Worm (Caenorhabditis elegans): ENCODE measurements around the gene arg-1.

DNA sequence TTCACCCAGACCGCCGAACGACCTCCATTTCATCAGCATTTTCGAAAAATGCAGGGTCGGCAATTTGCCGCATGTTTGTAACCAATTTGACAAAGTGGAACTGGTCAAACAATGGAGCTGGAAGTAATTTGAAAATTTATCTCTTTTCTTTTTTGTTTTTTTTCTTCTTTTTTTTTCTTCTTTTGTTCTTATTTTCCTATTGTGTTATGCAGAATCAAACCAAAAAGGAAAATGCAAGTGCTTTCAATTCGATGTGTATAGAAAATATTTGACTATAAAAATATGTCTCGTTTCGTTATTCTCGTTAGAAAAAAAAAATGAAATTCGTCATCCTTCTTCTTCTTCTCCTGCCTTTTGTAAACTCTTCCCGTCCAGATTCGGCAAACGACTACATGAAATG lies 49.1 kb upstream of the arg-1 start, which contains the start of gene F07G6.10:
- no peak for TF ChIP-seq ceh-48 (tag; optimal IDR thresholded peaks at IDR 0.05)
- TF ChIP-seq rnt-1 (tag; optimal IDR thresholded peaks at IDR 0.05): no peak
- no peak for TF ChIP-seq ceh-6 (GFP tag; optimal IDR thresholded peaks at IDR 0.05)
- TF ChIP-seq odd-2 (tag; optimal IDR thresholded peaks at IDR 0.05): no peak
- TF ChIP-seq nhr-11 (tag; optimal IDR thresholded peaks at IDR 0.05): no peak
- TF ChIP-seq pat-9 (tag; optimal IDR thresholded peaks at IDR 0.05): no peak
- no peak for TF ChIP-seq ceh-9 (tag; optimal IDR thresholded peaks at IDR 0.05)
- TF ChIP-seq ama-1 (optimal IDR thresholded peaks at IDR 0.05): no peak
- no peak for TF ChIP-seq unc-3 (GFP tag; conservative IDR thresholded peaks at IDR 0.05)
- no peak for TF ChIP-seq unc-3 (tag; optimal IDR thresholded peaks at IDR 0.05)
- TF ChIP-seq lim-6 (tag; optimal IDR thresholded peaks at IDR 0.05): no peak
- TF ChIP-seq pha-4 (tag; optimal IDR thresholded peaks at IDR 0.05): no peak
- no peak for TF ChIP-seq fkh-10 (GFP tag; optimal IDR thresholded peaks at IDR 0.05)
- TF ChIP-seq madf-2 (tag; optimal IDR thresholded peaks at IDR 0.05): no peak

Measured in whole organism, late embryonic.